Worm (Caenorhabditis elegans) whole organism, L2 larva: ENCODE results near the gene xpb-1.

ENCODE experiments used
- C34F6.9 ChIP-seq: fragments of 150-350 bp; optimal IDR thresholded peaks from 2 replicates; lab custom pipeline; 2014; ENCODE audit warnings: missing biosample characterization, missing genetic modification characterization
- F13H6.1 ChIP-seq: sonication (generic microtip); optimal IDR thresholded peaks from 2 replicates; lab custom pipeline; 2016; ENCODE audit warnings: missing genetic modification characterization, missing compliant biosample characterization
- Y55F3AM.14 ChIP-seq: fragments of 200-800 bp; sonication (Bioruptor generic); optimal IDR thresholded peaks from 2 replicates; lab custom pipeline; 2018; ENCODE audit warnings: mild to moderate bottlenecking, missing genetic modification characterization, missing compliant biosample characterization
- ZK546.5 ChIP-seq: sonication (generic microtip); optimal IDR thresholded peaks from 2 replicates; lab custom pipeline; 2017; ENCODE audit warnings: missing biosample characterization, missing genetic modification characterization
- ama-1 ChIP-seq: fragments of 150-350 bp; optimal IDR thresholded peaks from 2 replicates; lab custom pipeline; 2018; ENCODE audit warnings: inconsistent platforms
- blmp-1 ChIP-seq: sonication (generic microtip); optimal IDR thresholded peaks from 2 replicates; lab custom pipeline; 2017; ENCODE audit warnings: missing genetic modification characterization, mild to moderate bottlenecking, missing compliant biosample characterization, antibody characterized with exemption, moderate library complexity; ENCODE audit not compliant: insufficient read depth
- ceh-82 ChIP-seq: fragments of 150-350 bp; optimal IDR thresholded peaks from 2 replicates; lab custom pipeline; 2014; ENCODE audit warnings: missing biosample characterization, missing genetic modification characterization
- crh-2 ChIP-seq: sonication (generic microtip); optimal IDR thresholded peaks from 2 replicates; lab custom pipeline; 2017; ENCODE audit warnings: missing biosample characterization, missing genetic modification characterization
- dmd-4 ChIP-seq: sonication (generic microtip); optimal IDR thresholded peaks from 2 replicates; lab custom pipeline; 2017; ENCODE audit warnings: missing biosample characterization, missing genetic modification characterization
- egl-27 ChIP-seq: sonication (generic microtip); optimal IDR thresholded peaks from 3 replicates; lab custom pipeline; 2017; ENCODE audit warnings: missing biosample characterization, missing genetic modification reagents, missing genetic modification characterization
- elt-1 ChIP-seq: fragments of 150-350 bp; optimal IDR thresholded peaks from 2 replicates; lab custom pipeline; 2014; ENCODE audit warnings: missing biosample characterization, missing genetic modification characterization
- elt-3 ChIP-seq: sonication (generic microtip); optimal IDR thresholded peaks from 2 replicates; lab custom pipeline; 2017; ENCODE audit warnings: missing biosample characterization, missing genetic modification characterization
- fos-1 ChIP-seq: fragments of 150-350 bp; optimal IDR thresholded peaks from 2 replicates; lab custom pipeline; 2014; ENCODE audit warnings: missing biosample characterization, missing genetic modification characterization
- gmeb-1 ChIP-seq: fragments of 150-350 bp; optimal IDR thresholded peaks from 2 replicates; lab custom pipeline; 2014; ENCODE audit warnings: missing biosample characterization, missing genetic modification characterization
- lin-11 ChIP-seq: fragments of 150-350 bp; sonication (generic microtip); optimal IDR thresholded peaks from 2 replicates; lab custom pipeline; 2014; ENCODE audit warnings: missing biosample characterization, missing genetic modification characterization, inconsistent platforms, mixed read lengths
- lsy-2 ChIP-seq, 2 experiments: fragments of 150-350 bp in 1 of 2; sonication (generic microtip) in 1 of 2; optimal IDR thresholded peaks; 2 replicates each; lab custom pipeline; 2014 to 2017; ENCODE audit warnings: missing biosample characterization in 2 of 2, missing genetic modification characterization in 2 of 2
- mab-5 ChIP-seq: fragments of 150-350 bp; optimal IDR thresholded peaks from 2 replicates; lab custom pipeline; 2014; ENCODE audit warnings: missing biosample characterization, missing genetic modification characterization
- mbf-1 ChIP-seq: sonication (generic microtip); optimal IDR thresholded peaks from 2 replicates; lab custom pipeline; 2017; ENCODE audit warnings: missing biosample characterization, missing genetic modification characterization
- mdl-1 ChIP-seq, 2 experiments: fragments of 150-350 bp in 1 of 2; sonication (generic microtip) in 1 of 2; optimal IDR thresholded peaks; 2 replicates each; lab custom pipeline; 2017; ENCODE audit warnings: missing biosample characterization in 2 of 2, missing genetic modification characterization in 2 of 2
- nhr-11 ChIP-seq: fragments of 150-350 bp; optimal IDR thresholded peaks from 2 replicates; lab custom pipeline; 2014; ENCODE audit warnings: missing biosample characterization, missing genetic modification characterization
- nhr-129 ChIP-seq: fragments of 150-350 bp; optimal IDR thresholded peaks from 2 replicates; lab custom pipeline; 2014; ENCODE audit warnings: missing biosample characterization, missing genetic modification characterization
- nhr-21 ChIP-seq: fragments of 150-350 bp; optimal IDR thresholded peaks from 2 replicates; lab custom pipeline; 2014; ENCODE audit warnings: missing biosample characterization, missing genetic modification characterization
- nhr-23 ChIP-seq: fragments of 150-350 bp; optimal IDR thresholded peaks from 2 replicates; lab custom pipeline; 2014; ENCODE audit warnings: missing biosample characterization, missing genetic modification reagents, missing genetic modification characterization
- nhr-25 ChIP-seq: fragments of 150-350 bp; sonication (generic microtip); optimal IDR thresholded peaks from 3 replicates; lab custom pipeline; 2014; ENCODE audit warnings: missing biosample characterization, missing genetic modification characterization
- nhr-6 ChIP-seq: fragments of 150-350 bp; optimal IDR thresholded peaks from 2 replicates; lab custom pipeline; 2014; ENCODE audit warnings: missing biosample characterization, missing genetic modification characterization
- nhr-77 ChIP-seq: fragments of 150-350 bp; optimal IDR thresholded peaks from 2 replicates; lab custom pipeline; 2014; ENCODE audit warnings: missing biosample characterization, missing genetic modification characterization
- sem-4 ChIP-seq: fragments of 150-350 bp; optimal IDR thresholded peaks from 2 replicates; lab custom pipeline; 2014; ENCODE audit warnings: missing biosample characterization, missing genetic modification reagents, missing genetic modification characterization
- snpc-4 ChIP-seq: fragments of 150-350 bp; optimal IDR thresholded peaks from 2 replicates; lab custom pipeline; 2014; ENCODE audit warnings: missing biosample characterization, missing genetic modification characterization
- unc-39 ChIP-seq: fragments of 150-350 bp; optimal IDR thresholded peaks from 2 replicates; lab custom pipeline; 2014; ENCODE audit warnings: missing biosample characterization, missing genetic modification characterization
- unc-55 ChIP-seq: fragments of 150-350 bp; sonication (generic microtip); optimal IDR thresholded peaks from 3 replicates; lab custom pipeline; 2014; ENCODE audit warnings: missing biosample characterization, missing genetic modification reagents, missing genetic modification characterization
- unc-62 ChIP-seq: fragments of 150-350 bp; optimal IDR thresholded peaks from 2 replicates; lab custom pipeline; 2014; ENCODE audit warnings: missing biosample characterization, missing genetic modification reagents, missing genetic modification characterization
- zag-1 ChIP-seq: fragments of 150-350 bp; optimal IDR thresholded peaks from 2 replicates; lab custom pipeline; 2014; ENCODE audit warnings: missing biosample characterization, missing genetic modification characterization
- ztf-1 ChIP-seq: fragments of 200-800 bp; sonication (Bioruptor generic); conservative IDR thresholded peaks from 2 replicates; pipeline ENCODE4 v1.3.6; 2022; ENCODE audit warnings: missing genetic modification characterization, missing compliant biosample characterization
- ztf-11 ChIP-seq: sonication (generic microtip); optimal IDR thresholded peaks from 2 replicates; lab custom pipeline; 2017; ENCODE audit warnings: missing biosample characterization, missing genetic modification characterization
- ztf-4 ChIP-seq: fragments of 150-350 bp; optimal IDR thresholded peaks from 2 replicates; lab custom pipeline; 2014; ENCODE audit warnings: missing biosample characterization, missing genetic modification characterization

xpb-1 gene

DNA sequence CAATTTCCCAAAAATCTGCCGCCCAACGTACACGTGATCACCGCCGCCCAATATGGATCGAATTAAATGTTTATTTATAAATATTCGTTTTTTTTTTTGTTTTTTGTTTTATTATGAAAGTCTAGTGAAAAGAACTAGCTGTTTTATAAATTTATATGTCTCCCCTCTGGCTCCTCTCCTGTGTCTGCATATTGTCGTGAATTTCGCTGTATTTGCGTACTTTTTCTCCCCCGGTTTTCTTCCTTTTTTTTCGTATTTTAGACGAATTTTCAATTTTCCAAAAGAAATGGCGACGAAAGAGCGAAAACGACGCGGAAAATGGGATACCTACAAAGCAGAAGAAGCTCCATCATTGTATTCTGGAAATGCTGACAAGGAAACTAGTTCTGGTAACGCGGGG lies at the start of gene xpb-1:
Gene xpb-1, plus strand, starts transcription at position 262 of the 400 bp plus-strand sequence.
- no peak for TF ChIP-seq ceh-82 (tag; lab: Kevin White, UChicago)
- peak; percentile 48 for TF ChIP-seq unc-55 (GFP tag; lab: Kevin White, UChicago)
- peak; percentile 5 for TF ChIP-seq C34F6.9
- TF ChIP-seq gmeb-1 = peak; percentile 54
- no peak for TF ChIP-seq snpc-4 (tag; lab: Kevin White, UChicago)
- TF ChIP-seq zag-1 (tag; lab: Kevin White, UChicago) = no peak
- TF ChIP-seq lsy-2 (tag; optimal IDR thresholded peaks at IDR 0.05; lab: Kevin White, UChicago) = peak in 1 of 2 experiments; percentile 42
- TF ChIP-seq, all 48 proteins: peak for 4

DNA sequence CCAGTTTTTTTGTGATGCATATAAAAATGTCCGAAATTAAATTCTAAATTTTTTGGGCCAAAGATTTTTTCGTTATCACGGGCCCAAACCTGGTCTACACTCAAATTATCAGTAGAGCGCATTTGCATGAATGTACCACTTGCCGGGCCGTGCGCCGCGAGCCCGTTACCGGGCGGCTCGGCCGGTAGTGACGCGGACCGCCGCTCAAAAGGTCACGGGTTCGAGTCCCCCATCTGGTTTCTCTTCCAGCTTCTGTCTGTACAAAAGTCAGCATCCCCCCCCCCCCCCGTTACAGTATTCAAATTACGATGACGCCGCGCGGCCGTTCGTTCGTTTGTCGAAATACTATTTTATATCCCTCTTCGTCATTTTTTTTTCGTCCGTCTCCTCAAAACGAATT lies 49.1 kb upstream of the xpb-1 start:
- TF ChIP-seq zag-1 (tag; lab: Kevin White, UChicago) (no peak), ztf-11 (tag; lab: Kevin White, UChicago) (no peak), mab-5 (no peak), nhr-129 (tag; lab: Kevin White, UChicago) (no peak), blmp-1 (tag; lab: Kevin White, UChicago) (no peak), elt-3 (tag; lab: Kevin White, UChicago) (no peak), crh-2 (tag; lab: Kevin White, UChicago) (no peak), elt-1 (tag; lab: Kevin White, UChicago) (no peak), fos-1 (no peak), lsy-2 (tag; optimal IDR thresholded peaks at IDR 0.05; lab: Kevin White, UChicago) (no peak), ZK546.5 (tag; lab: Kevin White, UChicago) (no peak), nhr-23 (tag; lab: Kevin White, UChicago) (no peak), mdl-1 (tag; optimal IDR thresholded peaks at IDR 0.05; lab: Kevin White, UChicago) (no peak), unc-62 (no peak), nhr-21 (tag; lab: Kevin White, UChicago) (no peak), Y55F3AM.14 (no peak)

DNA sequence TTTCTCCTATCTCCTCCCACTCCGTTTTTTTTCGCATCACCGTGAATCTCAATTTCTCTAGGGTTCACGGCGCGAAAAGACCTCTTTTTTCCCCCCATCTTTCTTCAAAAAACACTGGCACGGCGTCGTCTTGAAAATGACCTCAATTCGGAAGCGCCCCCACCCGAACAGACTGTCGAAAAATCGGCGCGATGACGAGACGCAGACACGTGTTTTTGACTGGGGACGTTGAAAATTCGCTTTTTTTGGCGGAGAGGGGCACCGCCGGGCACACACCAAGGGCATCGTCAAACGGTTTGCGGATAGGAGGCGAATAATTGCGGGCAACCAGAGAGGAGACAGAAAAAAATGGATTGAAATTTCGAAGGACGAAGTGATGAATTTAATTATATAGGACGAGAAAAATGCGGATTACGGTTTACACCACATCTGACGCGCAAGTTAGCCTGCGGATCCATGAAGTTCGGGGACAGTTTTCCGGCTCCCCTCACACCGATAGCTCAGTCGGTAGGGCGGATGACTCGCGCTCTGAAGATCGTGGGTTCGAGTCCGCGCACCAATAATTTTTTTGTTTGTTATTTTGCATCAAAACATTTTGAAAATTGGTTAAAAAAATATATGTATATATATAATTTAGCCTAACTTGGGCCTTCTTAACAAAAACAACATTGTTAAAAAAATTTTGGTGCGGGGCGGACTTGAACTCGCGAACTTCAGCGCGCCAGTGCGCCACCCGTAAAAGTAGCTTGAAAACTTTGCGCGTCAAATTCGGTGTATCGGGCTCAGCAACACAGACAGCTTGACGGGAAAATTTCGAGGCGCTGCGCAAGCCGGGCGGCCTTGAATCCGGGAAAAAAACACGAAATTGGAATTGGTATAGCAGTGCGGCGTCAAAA lies 47.7 kb upstream of the xpb-1 start:
- peak; percentile 11 for TF ChIP-seq fos-1
- no peak for TF ChIP-seq blmp-1 (tag; lab: Kevin White, UChicago)
- TF ChIP-seq nhr-25 = peak; percentile 33

DNA sequence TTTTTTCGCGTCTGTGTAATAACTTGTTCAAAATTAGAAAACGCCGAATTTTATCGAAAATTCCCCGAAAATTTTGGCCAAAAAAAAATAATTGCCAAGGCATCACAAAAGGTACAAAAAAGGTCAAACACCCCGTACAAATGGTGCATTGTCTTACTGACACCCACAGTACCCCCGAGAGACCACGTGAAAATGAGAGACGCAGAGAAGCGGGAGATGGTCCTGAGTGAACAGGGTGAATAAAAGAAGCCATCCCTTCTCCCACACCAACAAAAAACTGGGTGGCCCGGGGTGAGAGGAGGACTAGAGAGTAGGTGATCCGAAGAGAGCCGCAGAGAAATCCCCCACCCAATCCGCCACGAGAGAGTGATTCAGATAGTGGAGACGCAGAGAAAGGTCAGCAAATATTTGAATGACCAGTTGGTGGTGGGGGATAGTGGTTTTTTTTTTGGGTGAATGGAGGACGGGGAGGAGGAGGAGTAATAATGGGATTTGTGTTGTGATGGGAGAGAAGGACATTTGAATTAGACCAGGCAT lies 45.1 kb upstream of the xpb-1 start:
- TF ChIP-seq unc-39 (tag; lab: Kevin White, UChicago) = no peak
- no peak for TF ChIP-seq ztf-4
- TF ChIP-seq zag-1 (tag; lab: Kevin White, UChicago) = no peak
- TF ChIP-seq nhr-77 = no peak
- TF ChIP-seq ztf-1 (GFP tag; lab: Robert Waterston, UW) = no peak
- TF ChIP-seq lin-11 (tag; lab: Kevin White, UChicago) = no peak
- TF ChIP-seq Y55F3AM.14 = no peak
- no peak for TF ChIP-seq dmd-4
- no peak for TF ChIP-seq egl-27 (tag; lab: Kevin White, UChicago)
- no peak for TF ChIP-seq F13H6.1
- TF ChIP-seq nhr-6 (tag; lab: Kevin White, UChicago) = no peak
- no peak for TF ChIP-seq mbf-1
- TF ChIP-seq nhr-11 (tag; lab: Kevin White, UChicago) = no peak
- TF ChIP-seq ama-1 = no peak
- TF ChIP-seq nhr-23 (tag; lab: Kevin White, UChicago) = no peak
- TF ChIP-seq elt-3 (tag; lab: Kevin White, UChicago) = no peak
- no peak for TF ChIP-seq nhr-21 (tag; lab: Kevin White, UChicago)
- TF ChIP-seq sem-4 (tag; lab: Kevin White, UChicago) = no peak
- no peak for TF ChIP-seq gmeb-1
